Worm (Caenorhabditis elegans) whole organism, L3 larva: ENCODE results near the gene ulp-1.

Experiments
- R02D3.7 ChIP-seq: fragments of 150-350 bp; optimal IDR thresholded peaks from 2 replicates; lab custom pipeline; 2014; ENCODE audit warnings: missing biosample characterization, missing genetic modification characterization
- ZK546.5 ChIP-seq: sonication (generic microtip); optimal IDR thresholded peaks from 2 replicates; lab custom pipeline; 2017; ENCODE audit warnings: missing biosample characterization, missing genetic modification characterization
- ama-1 ChIP-seq: fragments of 150-350 bp; optimal IDR thresholded peaks from 2 replicates; lab custom pipeline; 2018
- ceh-16 ChIP-seq: sonication (generic microtip); optimal IDR thresholded peaks from 2 replicates; lab custom pipeline; 2017; ENCODE audit warnings: missing biosample characterization, missing genetic modification characterization
- ceh-28 ChIP-seq: fragments of 150-350 bp; optimal IDR thresholded peaks from 2 replicates; lab custom pipeline; 2014; ENCODE audit warnings: missing biosample characterization, missing genetic modification reagents, missing genetic modification characterization
- ceh-82 ChIP-seq: fragments of 150-350 bp; optimal IDR thresholded peaks from 2 replicates; lab custom pipeline; 2014; ENCODE audit warnings: missing biosample characterization, missing genetic modification characterization
- egl-27 ChIP-seq: sonication (generic microtip); optimal IDR thresholded peaks from 4 replicates; lab custom pipeline; 2017; ENCODE audit warnings: missing biosample characterization, missing genetic modification reagents, missing genetic modification characterization
- elt-2 ChIP-seq: sonication (generic microtip); optimal IDR thresholded peaks from 2 replicates; lab custom pipeline; 2016; ENCODE audit warnings: missing genetic modification reagents, mild to moderate bottlenecking, missing genetic modification characterization, missing compliant biosample characterization
- elt-3 ChIP-seq, 3 experiments: fragments of 150-350 bp in 1 of 3; sonication (generic microtip) in 2 of 3; optimal IDR thresholded peaks; 2 replicates in 2 of 3; 4 replicates in 1 of 3; lab custom pipeline; 2014 to 2017; ENCODE audit warnings: missing biosample characterization in 3 of 3, missing genetic modification characterization in 3 of 3
- eor-1 ChIP-seq, 2 experiments: fragments of 150-350 bp; optimal IDR thresholded peaks; 2 replicates each; lab custom pipeline; 2014 to 2018; ENCODE audit warnings: missing biosample characterization in 2 of 2, missing genetic modification characterization in 2 of 2
- fkh-10 ChIP-seq: sonication (generic microtip); optimal IDR thresholded peaks from 2 replicates; lab custom pipeline; 2017; ENCODE audit warnings: missing biosample characterization, missing genetic modification reagents, missing genetic modification characterization
- fos-1 ChIP-seq: fragments of 150-350 bp; optimal IDR thresholded peaks from 2 replicates; lab custom pipeline; 2014; ENCODE audit warnings: missing biosample characterization, missing genetic modification characterization
- lin-15B ChIP-seq: fragments of 150-350 bp; optimal IDR thresholded peaks from 2 replicates; lab custom pipeline; 2014; ENCODE audit warnings: missing biosample characterization, missing genetic modification characterization
- lin-39 ChIP-seq: fragments of 150-350 bp; optimal IDR thresholded peaks from 2 replicates; lab custom pipeline; 2018; ENCODE audit warnings: missing biosample characterization, missing genetic modification reagents, missing genetic modification characterization
- lsy-12 ChIP-seq: sonication (generic microtip); optimal IDR thresholded peaks from 2 replicates; lab custom pipeline; 2016; ENCODE audit warnings: mild to moderate bottlenecking, missing genetic modification characterization, missing compliant biosample characterization
- mdl-1 ChIP-seq: fragments of 150-350 bp; optimal IDR thresholded peaks from 2 replicates; lab custom pipeline; 2014; ENCODE audit warnings: missing biosample characterization, missing genetic modification characterization
- mml-1 ChIP-seq: fragments of 150-350 bp; sonication (generic microtip); optimal IDR thresholded peaks from 3 replicates; lab custom pipeline; 2014; ENCODE audit warnings: missing biosample characterization, missing genetic modification characterization
- nfya-1 ChIP-seq: sonication (generic microtip); optimal IDR thresholded peaks from 2 replicates; lab custom pipeline; 2017; ENCODE audit warnings: missing genetic modification characterization, mild to moderate bottlenecking, missing compliant biosample characterization, antibody characterized with exemption, moderate library complexity; ENCODE audit not compliant: insufficient read depth
- nhr-12 ChIP-seq: fragments of 150-350 bp; optimal IDR thresholded peaks from 2 replicates; lab custom pipeline; 2014; ENCODE audit warnings: missing biosample characterization, missing genetic modification characterization
- nhr-23 ChIP-seq: fragments of 150-350 bp; optimal IDR thresholded peaks from 2 replicates; lab custom pipeline; 2014; ENCODE audit warnings: missing biosample characterization, missing genetic modification reagents, missing genetic modification characterization
- nhr-25 ChIP-seq: sonication (generic microtip); optimal IDR thresholded peaks from 2 replicates; lab custom pipeline; 2017; ENCODE audit warnings: missing biosample characterization, missing genetic modification characterization
- nhr-28 ChIP-seq: fragments of 150-350 bp; optimal IDR thresholded peaks from 2 replicates; lab custom pipeline; 2014; ENCODE audit warnings: missing biosample characterization, missing genetic modification characterization
- nhr-43 ChIP-seq: sonication (generic microtip); optimal IDR thresholded peaks from 2 replicates; lab custom pipeline; 2016; ENCODE audit warnings: mild to moderate bottlenecking, missing genetic modification characterization, missing compliant biosample characterization; ENCODE audit not compliant: poor library complexity, severe bottlenecking
- nhr-76 ChIP-seq: fragments of 150-350 bp; sonication (generic microtip); optimal IDR thresholded peaks from 5 replicates; lab custom pipeline; 2014; ENCODE audit warnings: missing biosample characterization, missing genetic modification characterization
- pha-4 ChIP-seq: fragments of 150-350 bp; optimal IDR thresholded peaks from 2 replicates; lab custom pipeline; 2014; ENCODE audit warnings: missing biosample characterization, missing genetic modification reagents, missing genetic modification characterization
- pqm-1 ChIP-seq: fragments of 150-350 bp; optimal IDR thresholded peaks from 2 replicates; lab custom pipeline; 2017; ENCODE audit warnings: missing biosample characterization, missing genetic modification characterization, inconsistent platforms
- sea-2 ChIP-seq: fragments of 150-350 bp; sonication (generic microtip); optimal IDR thresholded peaks from 4 replicates; lab custom pipeline; 2014; ENCODE audit warnings: missing biosample characterization, missing genetic modification reagents, missing genetic modification characterization
- snpc-4 ChIP-seq: fragments of 150-350 bp; optimal IDR thresholded peaks from 2 replicates; lab custom pipeline; 2014; ENCODE audit warnings: missing biosample characterization, missing genetic modification characterization
- tbx-2 ChIP-seq: sonication (generic microtip); optimal IDR thresholded peaks from 2 replicates; lab custom pipeline; 2016; ENCODE audit warnings: mild to moderate bottlenecking, missing genetic modification characterization, missing compliant biosample characterization
- unc-62 ChIP-seq: fragments of 150-350 bp; sonication (generic microtip); optimal IDR thresholded peaks from 4 replicates; lab custom pipeline; 2014; ENCODE audit warnings: missing biosample characterization, missing genetic modification reagents, missing genetic modification characterization
- zag-1 ChIP-seq: fragments of 150-350 bp; optimal IDR thresholded peaks from 2 replicates; lab custom pipeline; 2014; ENCODE audit warnings: missing biosample characterization, missing genetic modification characterization
- ztf-11 ChIP-seq: fragments of 150-350 bp; optimal IDR thresholded peaks from 2 replicates; lab custom pipeline; 2014; ENCODE audit warnings: missing biosample characterization, missing genetic modification characterization

The ulp-1 gene

ce11 chrIII:5183372-5183771 lies 13.8 kb upstream of the ulp-1 start:
- TF ChIP-seq ztf-11 (tag; lab: Kevin White, UChicago) = no peak
- TF ChIP-seq nhr-23 (tag; lab: Kevin White, UChicago) = no peak
- peak; percentile 43 for TF ChIP-seq lin-39 (tag; lab: Kevin White, UChicago)
- TF ChIP-seq, all 47 proteins: peak for 1

ce11 chrIII:5181641-5182040 lies 12.0 kb upstream of the ulp-1 start:
- peak; percentile 30 for TF ChIP-seq nfya-1 (tag; lab: Kevin White, UChicago)
- TF ChIP-seq R02D3.7 = no peak

ce11 chrIII:5181217-5181616 lies 11.6 kb upstream of the ulp-1 start:
- TF ChIP-seq mdl-1 (no peak), ama-1 (lab: Kevin White, UChicago) (no peak), tbx-2 (tag; lab: Kevin White, UChicago) (no peak), sea-2 (GFP tag; lab: Kevin White, UChicago) (no peak), pqm-1 (tag; lab: Kevin White, UChicago) (no peak), nhr-25 (tag; lab: Kevin White, UChicago) (no peak), nhr-76 (no peak), ZK546.5 (tag; lab: Kevin White, UChicago) (no peak), lin-15B (tag; lab: Kevin White, UChicago) (no peak), nhr-23 (tag; lab: Kevin White, UChicago) (no peak), fos-1 (no peak), lsy-12 (tag; lab: Kevin White, UChicago) (no peak), nhr-28 (tag; lab: Kevin White, UChicago) (no peak), nhr-43 (no peak), zag-1 (tag; lab: Kevin White, UChicago) (no peak), egl-27 (no peak), nfya-1 (tag; lab: Kevin White, UChicago) (no peak)

- TF ChIP-seq sea-2 (GFP tag; lab: Kevin White, UChicago) = no peak
- no peak for TF ChIP-seq ceh-16 (tag; lab: Kevin White, UChicago)
- TF ChIP-seq pha-4 (tag; lab: Kevin White, UChicago) = peak; percentile 6
- peak; percentile 14 for TF ChIP-seq nfya-1 (tag; lab: Kevin White, UChicago)
- peak; percentile 67 for TF ChIP-seq elt-2 (tag; lab: Kevin White, UChicago)
Observed at ce11 chrIII:5180588-5180987, 11.0 kb upstream of the ulp-1 start.

DNA sequence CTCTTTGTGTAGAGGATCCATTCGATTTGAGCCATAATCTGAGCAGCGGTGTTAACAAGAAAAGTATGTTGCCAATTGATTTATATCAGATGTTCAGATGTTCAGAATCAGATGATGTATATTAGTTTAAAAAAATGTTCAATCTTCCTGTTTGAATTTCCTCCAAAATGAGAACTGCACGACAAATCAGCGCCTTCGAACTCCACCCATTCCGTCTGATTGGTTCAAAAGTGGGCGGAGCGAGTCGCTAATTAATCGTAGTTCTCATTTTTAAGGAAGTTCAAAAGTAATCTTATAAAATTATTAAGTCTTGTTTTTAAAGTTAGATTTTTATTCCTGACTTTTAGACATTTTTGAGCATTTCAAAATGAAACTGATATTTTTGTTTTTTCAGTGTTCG lies 9.6 kb upstream of the ulp-1 start:
- peak; percentile 95 for TF ChIP-seq nfya-1 (tag; lab: Kevin White, UChicago)
- TF ChIP-seq ztf-11 (tag; lab: Kevin White, UChicago) = no peak

ce11 chrIII:5173622-5174021 lies 4.0 kb upstream of the ulp-1 start, which contains the start of gene cid-1:
Gene cid-1 (plus strand): TSS chrIII:5173922.
- TF ChIP-seq ZK546.5 (tag; lab: Kevin White, UChicago) (no peak), unc-62 (GFP tag; lab: Kevin White, UChicago) (no peak), lin-39 (tag; lab: Kevin White, UChicago) (no peak), nhr-76 (no peak), pha-4 (tag; lab: Kevin White, UChicago) (no peak), ceh-28 (tag; lab: Kevin White, UChicago) (no peak), lin-15B (tag; lab: Kevin White, UChicago) (no peak), ceh-82 (no peak), mml-1 (tag; lab: Kevin White, UChicago) (no peak), nhr-12 (no peak), elt-3 (tag; optimal IDR thresholded peaks at IDR 0.05; lab: Kevin White, UChicago) (no peak), zag-1 (tag; lab: Kevin White, UChicago) (no peak), mdl-1 (no peak), snpc-4 (no peak)

DNA sequence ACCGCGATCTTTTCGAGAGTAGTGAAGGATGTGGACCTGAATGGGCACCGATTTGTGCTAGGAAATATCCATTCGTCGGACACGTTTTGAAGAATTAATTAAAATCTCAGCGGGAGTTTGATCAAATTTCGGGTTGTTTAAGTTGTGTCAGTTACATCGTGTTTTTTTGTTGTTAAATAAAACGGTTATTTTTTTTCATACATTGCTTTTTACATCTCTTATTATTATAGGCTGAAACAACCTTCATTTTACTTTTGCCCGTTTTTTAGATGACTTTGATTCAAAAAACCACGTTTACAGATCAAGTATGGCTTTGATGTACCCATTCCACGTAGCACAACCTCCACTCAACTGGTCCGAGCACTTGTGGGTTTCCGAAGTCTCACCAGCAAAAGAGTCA lies 3.5 kb upstream of the ulp-1 start, which contains the start of gene emb-1:
Gene emb-1, plus strand, starts transcription at position 301 of the 400 bp plus-strand sequence.
- TF ChIP-seq nhr-43 (no peak), nhr-12 (no peak), nhr-25 (tag; lab: Kevin White, UChicago) (no peak), lsy-12 (tag; lab: Kevin White, UChicago) (no peak), fos-1 (no peak), egl-27 (no peak), ZK546.5 (tag; lab: Kevin White, UChicago) (no peak), fkh-10 (GFP tag; lab: Kevin White, UChicago) (no peak), mml-1 (tag; lab: Kevin White, UChicago) (no peak), nhr-23 (tag; lab: Kevin White, UChicago) (no peak), tbx-2 (tag; lab: Kevin White, UChicago) (no peak), zag-1 (tag; lab: Kevin White, UChicago) (no peak), eor-1 (tag; optimal IDR thresholded peaks at IDR 0.05; lab: Kevin White, UChicago) (no peak), nhr-28 (tag; lab: Kevin White, UChicago) (no peak)
- TF ChIP-seq, all 47 proteins: peak for 0
